Fruit fly (Drosophila melanogaster) whole organism, embryonic: ENCODE measurements around the gene IKKepsilon.

Source experiments
- Atf3 ChIP-seq: fragments of 200-800 bp; sonication (Bioruptor generic); optimal IDR thresholded peaks from 3 replicates; lab custom pipeline; 2016; ENCODE audit warnings: missing biosample characterization, missing genetic modification characterization
- CG10274 ChIP-seq: fragments of 200-800 bp; sonication (Bioruptor generic); optimal IDR thresholded peaks from 3 replicates; lab custom pipeline; 2017; ENCODE audit warnings: missing biosample characterization, mild to moderate bottlenecking, missing genetic modification characterization
- CG12104 ChIP-seq: fragments of 200-800 bp; sonication (Bioruptor generic); optimal IDR thresholded peaks from 3 replicates; lab custom pipeline; 2016; ENCODE audit warnings: missing biosample characterization, missing genetic modification characterization
- CG12236 ChIP-seq: fragments of 200-800 bp; sonication (Bioruptor generic); optimal IDR thresholded peaks from 2 replicates; lab custom pipeline; 2016; ENCODE audit warnings: missing biosample characterization, missing genetic modification characterization
- CG1233 ChIP-seq: fragments of 200-800 bp; sonication (Bioruptor generic); optimal IDR thresholded peaks from 4 replicates; lab custom pipeline; 2018; ENCODE audit warnings: missing biosample characterization, mild to moderate bottlenecking, missing genetic modification characterization
- CG13624 ChIP-seq: fragments of 200-800 bp; sonication (Bioruptor generic); optimal IDR thresholded peaks from 2 replicates; lab custom pipeline; 2016; ENCODE audit warnings: missing biosample characterization, missing genetic modification characterization
- CG14014 ChIP-seq: fragments of 200-800 bp; sonication (Bioruptor generic); IDR thresholded peaks from 2 replicates; pipeline ENCODE4 v1.3.6; 2022; ENCODE audit warnings: missing biosample characterization, missing genetic modification characterization
- CG15601 ChIP-seq: fragments of 200-800 bp; sonication (Bioruptor generic); optimal IDR thresholded peaks from 3 replicates; lab custom pipeline; 2019; ENCODE audit warnings: missing biosample characterization, mild to moderate bottlenecking, missing genetic modification characterization, moderate library complexity
- CG15696 ChIP-seq: fragments of 200-800 bp; sonication (Bioruptor generic); optimal IDR thresholded peaks from 2 replicates; lab custom pipeline; 2019; ENCODE audit warnings: missing biosample characterization, mild to moderate bottlenecking, missing genetic modification characterization, moderate library complexity
- CG1647 ChIP-seq: fragments of 200-800 bp; sonication (Bioruptor generic); optimal IDR thresholded peaks from 3 replicates; lab custom pipeline; 2016; ENCODE audit warnings: missing biosample characterization, missing genetic modification characterization
- CG1792 ChIP-seq: fragments of 200-800 bp; sonication (Bioruptor generic); optimal IDR thresholded peaks from 2 replicates; lab custom pipeline; 2016; ENCODE audit warnings: missing biosample characterization, missing genetic modification characterization
- CG18262 ChIP-seq: fragments of 200-800 bp; optimal IDR thresholded peaks from 3 replicates; lab custom pipeline; 2019; ENCODE audit warnings: missing biosample characterization, mild to moderate bottlenecking, missing genetic modification characterization, moderate library complexity
- CG30020 ChIP-seq: fragments of 200-800 bp; optimal IDR thresholded peaks from 2 replicates; lab custom pipeline; 2019; ENCODE audit warnings: missing biosample characterization, mild to moderate bottlenecking, missing genetic modification characterization, moderate library complexity
- CG31441 ChIP-seq: fragments of 200-800 bp; sonication (Bioruptor generic); IDR thresholded peaks from 2 replicates; pipeline ENCODE4 v1.3.6; 2022; ENCODE audit warnings: missing biosample characterization, missing genetic modification characterization
- CG5180 ChIP-seq: fragments of 200-800 bp; sonication (Bioruptor generic); optimal IDR thresholded peaks from 3 replicates; lab custom pipeline; 2017; ENCODE audit warnings: missing biosample characterization, missing genetic modification characterization, mild to moderate bottlenecking, moderate library complexity, missing genetic modification reagents
- CG7271 ChIP-seq: fragments of 200-800 bp; sonication (Bioruptor generic); optimal IDR thresholded peaks from 2 replicates; lab custom pipeline; 2018; ENCODE audit warnings: missing biosample characterization, mild to moderate bottlenecking, missing genetic modification characterization, moderate library complexity
- CG7745 ChIP-seq: fragments of 200-800 bp; sonication (Bioruptor generic); optimal IDR thresholded peaks from 2 replicates; lab custom pipeline; 2018; ENCODE audit warnings: missing biosample characterization, mild to moderate bottlenecking, missing genetic modification characterization, moderate library complexity
- CG7928 ChIP-seq: fragments of 200-800 bp; sonication (Bioruptor generic); optimal IDR thresholded peaks from 2 replicates; lab custom pipeline; 2017; ENCODE audit warnings: missing biosample characterization, mild to moderate bottlenecking, missing genetic modification characterization
- CG7987 ChIP-seq: fragments of 200-800 bp; sonication (Bioruptor generic); optimal IDR thresholded peaks from 2 replicates; lab custom pipeline; 2018; ENCODE audit warnings: missing biosample characterization, mild to moderate bottlenecking, missing genetic modification characterization, moderate library complexity
- CG8765 ChIP-seq: fragments of 200-800 bp; sonication (Bioruptor generic); IDR thresholded peaks from 2 replicates; pipeline ENCODE4 v1.3.6; 2022; ENCODE audit warnings: missing biosample characterization, missing genetic modification characterization
- CG9437 ChIP-seq: fragments of 200-800 bp; sonication (Bioruptor generic); optimal IDR thresholded peaks from 2 replicates; lab custom pipeline; 2018; ENCODE audit warnings: missing biosample characterization, mild to moderate bottlenecking, missing genetic modification characterization
- Dip2 ChIP-seq: fragments of 200-800 bp; sonication (Bioruptor generic); IDR thresholded peaks from 2 replicates; pipeline ENCODE4 v1.3.6; 2022; ENCODE audit warnings: missing biosample characterization, missing genetic modification characterization
- H2.0 ChIP-seq: fragments of 200-800 bp; sonication (Bioruptor generic); IDR thresholded peaks from 2 replicates; pipeline ENCODE4 v1.3.6; 2022; ENCODE audit warnings: missing biosample characterization, missing genetic modification characterization
- HLH54F ChIP-seq: fragments of 200-800 bp; sonication (Bioruptor generic); optimal IDR thresholded peaks from 3 replicates; lab custom pipeline; 2016; ENCODE audit warnings: missing biosample characterization, missing genetic modification characterization
- HmgD ChIP-seq: fragments of 200-800 bp; sonication (Bioruptor generic); optimal IDR thresholded peaks from 3 replicates; lab custom pipeline; 2016; ENCODE audit warnings: missing biosample characterization, missing genetic modification characterization
- Nf-YB ChIP-seq: fragments of 200-800 bp; sonication (Bioruptor generic); optimal IDR thresholded peaks from 3 replicates; lab custom pipeline; 2019; ENCODE audit warnings: missing biosample characterization, mild to moderate bottlenecking, missing genetic modification characterization, moderate library complexity
- Oli ChIP-seq: fragments of 200-800 bp; sonication (Bioruptor generic); optimal IDR thresholded peaks from 2 replicates; lab custom pipeline; 2018; ENCODE audit warnings: missing biosample characterization, mild to moderate bottlenecking, missing genetic modification characterization, moderate library complexity
- Ptx1 ChIP-seq: fragments of 200-800 bp; sonication (Bioruptor generic); IDR thresholded peaks from 2 replicates; pipeline ENCODE4 v1.3.6; 2022; ENCODE audit warnings: missing biosample characterization, missing genetic modification characterization
- ab ChIP-seq: fragments of 200-800 bp; sonication (Bioruptor generic); optimal IDR thresholded peaks from 2 replicates; lab custom pipeline; 2016; ENCODE audit warnings: missing biosample characterization, missing genetic modification characterization
- ap ChIP-seq: fragments of 200-800 bp; sonication (Bioruptor generic); IDR thresholded peaks from 2 replicates; pipeline ENCODE4 v1.3.6; 2022; ENCODE audit warnings: missing biosample characterization, missing genetic modification characterization
- ash1 ChIP-seq: fragments of 200-800 bp; sonication (Bioruptor generic); optimal IDR thresholded peaks from 2 replicates; lab custom pipeline; 2018; ENCODE audit warnings: missing biosample characterization, mild to moderate bottlenecking, missing genetic modification characterization
- chif ChIP-seq, 2 experiments: fragments of 200-800 bp; sonication (Bioruptor generic); optimal IDR thresholded peaks; 3 replicates each; lab custom pipeline; 2016; ENCODE audit warnings: missing biosample characterization in 2 of 2, missing genetic modification characterization in 2 of 2
- da ChIP-seq: fragments of 200-800 bp; sonication (Bioruptor generic); optimal IDR thresholded peaks from 2 replicates; lab custom pipeline; 2016; ENCODE audit warnings: missing biosample characterization, missing genetic modification characterization
- danr ChIP-seq: fragments of 200-800 bp; sonication (Bioruptor generic); IDR thresholded peaks from 2 replicates; pipeline ENCODE4 v1.3.6; 2022; ENCODE audit warnings: missing biosample characterization, missing genetic modification characterization
- dysf ChIP-seq: fragments of 200-800 bp; sonication (Bioruptor generic); IDR thresholded peaks from 3 replicates; pipeline ENCODE4 v1.3.6; 2022; ENCODE audit warnings: missing biosample characterization, missing genetic modification characterization
- eyg ChIP-seq: fragments of 200-800 bp; sonication (Bioruptor generic); optimal IDR thresholded peaks from 3 replicates; lab custom pipeline; 2016; ENCODE audit warnings: missing biosample characterization, missing genetic modification characterization
- fd96Cb ChIP-seq: fragments of 200-800 bp; sonication (Bioruptor generic); optimal IDR thresholded peaks from 2 replicates; lab custom pipeline; 2018; ENCODE audit warnings: missing biosample characterization, mild to moderate bottlenecking, missing genetic modification characterization, moderate library complexity
- fru ChIP-seq: fragments of >200 bp; optimal IDR thresholded peaks from 2 replicates; lab custom pipeline; 2017
- fu2 ChIP-seq: fragments of 200-800 bp; sonication (Bioruptor generic); optimal IDR thresholded peaks from 2 replicates; lab custom pipeline; 2016; ENCODE audit warnings: missing biosample characterization, missing genetic modification characterization
- hkb ChIP-seq, 2 experiments: fragments of 200-800 bp in 1 of 2; fragments of >200 bp in 1 of 2; sonication (Bioruptor generic) in 1 of 2; IDR thresholded peaks in 1 of 2; optimal IDR thresholded peaks in 1 of 2; 2 replicates each; pipeline versions ENCODE4 v1.3.6 to Lab custom; 2017 to 2022; ENCODE audit warnings: missing biosample characterization in 1 of 2, missing genetic modification characterization in 1 of 2
- ind ChIP-seq: fragments of 200-800 bp; sonication (Bioruptor generic); optimal IDR thresholded peaks from 3 replicates; lab custom pipeline; 2016; ENCODE audit warnings: missing biosample characterization, missing genetic modification characterization
- lmd ChIP-seq: fragments of 200-800 bp; sonication (Bioruptor generic); IDR thresholded peaks from 2 replicates; pipeline ENCODE4 v1.3.6; 2022; ENCODE audit warnings: missing biosample characterization, missing genetic modification characterization
- peb ChIP-seq: fragments of 200-800 bp; sonication (Bioruptor generic); IDR thresholded peaks from 2 replicates; pipeline ENCODE4 v1.3.6; 2022; ENCODE audit warnings: missing biosample characterization, missing genetic modification characterization
- psq ChIP-seq: fragments of 200-800 bp; sonication (Bioruptor generic); optimal IDR thresholded peaks from 2 replicates; lab custom pipeline; 2017; ENCODE audit warnings: missing biosample characterization, missing genetic modification characterization
- scrt ChIP-seq: fragments of 200-800 bp; sonication (Bioruptor generic); optimal IDR thresholded peaks from 2 replicates; lab custom pipeline; 2018; ENCODE audit warnings: missing biosample characterization, mild to moderate bottlenecking, missing genetic modification characterization, moderate library complexity
- slbo ChIP-seq: fragments of 200-800 bp; sonication (Bioruptor generic); IDR thresholded peaks from 2 replicates; pipeline ENCODE4 v1.3.6; 2022; ENCODE audit warnings: missing biosample characterization, missing genetic modification characterization
- slp2 ChIP-seq: fragments of 200-800 bp; sonication (Bioruptor generic); optimal IDR thresholded peaks from 2 replicates; lab custom pipeline; 2016; ENCODE audit warnings: missing biosample characterization, missing genetic modification characterization
- sr ChIP-seq: fragments of 200-800 bp; sonication (Bioruptor generic); IDR thresholded peaks from 3 replicates; pipeline ENCODE4 v1.3.6; 2022; ENCODE audit warnings: missing biosample characterization, missing genetic modification characterization
- ssp ChIP-seq: fragments of 200-800 bp; sonication (Bioruptor generic); IDR thresholded peaks from 2 replicates; pipeline ENCODE4 v1.3.6; 2022; ENCODE audit warnings: missing biosample characterization, missing genetic modification characterization
- tll ChIP-seq, 2 experiments: fragments of 200-800 bp in 1 of 2; fragments of >200 bp in 1 of 2; sonication (Bioruptor generic) in 1 of 2; optimal IDR thresholded peaks; 2 replicates each; lab custom pipeline; 2017 to 2019; ENCODE audit warnings: missing biosample characterization in 2 of 2, missing genetic modification characterization in 2 of 2, mild to moderate bottlenecking in 1 of 2, moderate library complexity in 1 of 2
- zen2 ChIP-seq: fragments of 200-800 bp; sonication (Bioruptor generic); IDR thresholded peaks from 3 replicates; pipeline ENCODE4 v1.3.6; 2022; ENCODE audit warnings: missing biosample characterization, missing genetic modification characterization; ENCODE audit not compliant: partially characterized antibody
- zfh2 ChIP-seq: fragments of 200-800 bp; sonication (Bioruptor generic); optimal IDR thresholded peaks from 2 replicates; lab custom pipeline; 2016; ENCODE audit warnings: missing biosample characterization, missing genetic modification characterization

The IKKepsilon gene

DNA sequence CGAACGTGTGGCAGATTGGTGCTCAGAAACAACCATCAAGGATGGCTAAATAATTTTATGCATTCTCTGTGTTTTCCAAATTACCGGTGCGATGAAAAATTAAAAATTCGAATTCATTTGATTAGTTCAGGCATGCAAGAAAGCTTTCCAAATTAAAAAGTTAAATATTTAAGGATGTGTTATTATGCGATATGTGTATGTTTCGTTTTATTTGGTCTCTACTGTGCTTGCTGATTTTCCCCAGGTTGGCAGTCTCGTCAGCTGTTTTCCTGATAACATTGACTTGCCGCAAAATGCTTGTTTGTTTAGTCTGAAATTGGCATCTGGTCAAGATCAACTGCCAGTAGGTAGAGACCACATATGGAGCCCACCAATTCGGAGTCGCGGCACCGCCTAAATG, 26.0 kb upstream of the IKKepsilon start, which contains the start of gene CG2611 (continued):
- TF ChIP-seq scrt (GFP tag; lab: Kevin White, UChicago): no peak
- peak; percentile 39 for TF ChIP-seq HLH54F (GFP tag; lab: Kevin White, UChicago)
- peak; percentile 40 for TF ChIP-seq CG1233 (GFP tag; lab: Kevin White, UChicago)
- no peak for TF ChIP-seq ap (GFP tag; lab: Robert Waterston, UW)
- TF ChIP-seq Dip2 (GFP tag; lab: Robert Waterston, UW): no peak
- peak; percentile 24 for TF ChIP-seq CG12236 (GFP tag; lab: Kevin White, UChicago)
- peak in 1 of 2 experiments; percentile 87 for TF ChIP-seq tll (GFP tag; optimal IDR thresholded peaks at IDR 0.05; lab: Kevin White, UChicago)
- no peak for TF ChIP-seq CG7987 (GFP tag; lab: Kevin White, UChicago)
- TF ChIP-seq slbo: peak; percentile 76; the same call in 1 of the 2 replicates
- TF ChIP-seq CG12104 (GFP tag; lab: Kevin White, UChicago): peak; percentile 5
- TF ChIP-seq CG7271 (tag; lab: Kevin White, UChicago): no peak
- peak; percentile 10 for TF ChIP-seq Atf3
- TF ChIP-seq hkb (optimal IDR thresholded peaks at IDR 0.05; lab: Kevin White, UChicago): no peak
- peak; percentile 47 for TF ChIP-seq hkb (GFP tag; IDR thresholded peaks at IDR 0.05; lab: Robert Waterston, UW)
- peak; percentile 41 for TF ChIP-seq fu2
- peak; percentile 58 for TF ChIP-seq Ptx1 (GFP tag; lab: Robert Waterston, UW)
- TF ChIP-seq fru (lab: Kevin White, UChicago): no peak
- 0 out of 3 replicates have a peak, but pooled peaks have one; percentile 44 for TF ChIP-seq dysf (GFP tag; lab: Robert Waterston, UW)
- TF ChIP-seq CG15696 (tag; lab: Kevin White, UChicago): peak; percentile 37
- TF ChIP-seq HmgD (GFP tag; lab: Kevin White, UChicago): no peak
- peak; percentile 26 for TF ChIP-seq slp2 (GFP tag; lab: Kevin White, UChicago)
- peak; percentile 46 for TF ChIP-seq zfh2 (GFP tag; lab: Kevin White, UChicago)
- TF ChIP-seq sr (GFP tag; lab: Robert Waterston, UW): no peak
- peak; percentile 27 to 38 for TF ChIP-seq chif (GFP tag; optimal IDR thresholded peaks at IDR 0.05; lab: Kevin White, UChicago)
- TF ChIP-seq lmd (GFP tag; lab: Robert Waterston, UW): peak; percentile 25; the same call in 1 of the 2 replicates
- no peak for TF ChIP-seq ash1 (GFP tag; lab: Kevin White, UChicago)
- no peak for TF ChIP-seq CG30020 (tag; lab: Kevin White, UChicago)
- peak; percentile 60 for TF ChIP-seq CG13624
- TF ChIP-seq da (GFP tag; lab: Kevin White, UChicago): peak; percentile 7
- peak; percentile 60 for TF ChIP-seq CG14014 (GFP tag; lab: Robert Waterston, UW)
- no peak for TF ChIP-seq psq (GFP tag; lab: Kevin White, UChicago)
- TF ChIP-seq ssp: no peak
- no peak for TF ChIP-seq CG7745 (tag; lab: Kevin White, UChicago)
- TF ChIP-seq zen2 (GFP tag; lab: Robert Waterston, UW): no peak
- no peak for TF ChIP-seq eyg (GFP tag; lab: Kevin White, UChicago)
- no peak for TF ChIP-seq Nf-YB (GFP tag; lab: Kevin White, UChicago)
- TF ChIP-seq CG10274 (GFP tag; lab: Kevin White, UChicago): no peak
- TF ChIP-seq CG8765 (GFP tag; lab: Robert Waterston, UW): no peak; the same call in 1 of the 2 replicates
- no peak for TF ChIP-seq CG31441 (GFP tag; lab: Robert Waterston, UW)
- no peak for TF ChIP-seq CG15601
- no peak for TF ChIP-seq H2.0 (GFP tag; lab: Robert Waterston, UW)
- TF ChIP-seq fd96Cb: peak; percentile 8
- TF ChIP-seq ind: peak; percentile 49
- TF ChIP-seq ab (GFP tag; lab: Kevin White, UChicago): no peak
- no peak for TF ChIP-seq CG5180 (GFP tag; lab: Kevin White, UChicago)
- TF ChIP-seq peb (GFP tag; lab: Robert Waterston, UW): no peak
- peak; percentile 45 for TF ChIP-seq CG18262 (tag; lab: Kevin White, UChicago)
- no peak for TF ChIP-seq CG7928 (GFP tag; lab: Kevin White, UChicago)
- TF ChIP-seq CG1647 (GFP tag; lab: Kevin White, UChicago): peak; percentile 40
- no peak for TF ChIP-seq Oli (tag; lab: Kevin White, UChicago)
- no peak for TF ChIP-seq CG9437
- no peak for TF ChIP-seq CG1792 (GFP tag; lab: Kevin White, UChicago)
- no peak for TF ChIP-seq danr (GFP tag; lab: Robert Waterston, UW)
